Worm (Caenorhabditis elegans) whole organism, late embryonic: ENCODE results near the gene acs-14.

Source experiments
- C08G9.2 ChIP-seq: sonication (generic microtip); optimal IDR thresholded peaks from 2 replicates; lab custom pipeline; 2016; ENCODE audit warnings: mild to moderate bottlenecking, missing genetic modification characterization, moderate library complexity, missing compliant biosample characterization
- ahr-1 ChIP-seq: sonication (generic microtip); optimal IDR thresholded peaks from 2 replicates; lab custom pipeline; 2016; ENCODE audit warnings: missing genetic modification characterization, missing compliant biosample characterization
- ceh-18 ChIP-seq: sonication (generic microtip); optimal IDR thresholded peaks from 2 replicates; lab custom pipeline; 2016; ENCODE audit warnings: missing genetic modification characterization, missing compliant biosample characterization
- ceh-19 ChIP-seq: fragments of 200-800 bp; sonication (Bioruptor generic); optimal IDR thresholded peaks from 2 replicates; lab custom pipeline; 2018; ENCODE audit warnings: mild to moderate bottlenecking, missing genetic modification characterization, missing compliant biosample characterization
- ets-4 ChIP-seq: sonication (generic microtip); optimal IDR thresholded peaks from 2 replicates; lab custom pipeline; 2016; ENCODE audit warnings: missing genetic modification characterization, missing compliant biosample characterization
- fax-1 ChIP-seq: sonication (generic microtip); optimal IDR thresholded peaks from 2 replicates; lab custom pipeline; 2016; ENCODE audit warnings: missing genotype, missing genetic modification characterization, missing compliant biosample characterization
- hlh-15 ChIP-seq: sonication (generic microtip); optimal IDR thresholded peaks from 2 replicates; lab custom pipeline; 2016; ENCODE audit warnings: missing genetic modification characterization, missing compliant biosample characterization
- hlh-30 ChIP-seq: sonication (generic microtip); optimal IDR thresholded peaks from 2 replicates; lab custom pipeline; 2017; ENCODE audit warnings: antibody characterized with exemption, missing genetic modification characterization, missing compliant biosample characterization; ENCODE audit not compliant: insufficient read depth
- pat-9 ChIP-seq: fragments of 200-800 bp; sonication (Bioruptor generic); optimal IDR thresholded peaks from 2 replicates; lab custom pipeline; 2018; ENCODE audit warnings: mild to moderate bottlenecking, missing genetic modification characterization, moderate library complexity, missing compliant biosample characterization
- pax-1 ChIP-seq: fragments of 150-350 bp; optimal IDR thresholded peaks from 2 replicates; lab custom pipeline; 2014; ENCODE audit warnings: missing biosample characterization, missing genetic modification characterization
- pha-4 ChIP-seq: fragments of 150-350 bp; optimal IDR thresholded peaks from 2 replicates; lab custom pipeline; 2018; ENCODE audit warnings: missing biosample characterization, missing genetic modification reagents, missing genetic modification characterization
- rnt-1 ChIP-seq: sonication (generic microtip); optimal IDR thresholded peaks from 2 replicates; lab custom pipeline; 2016; ENCODE audit warnings: missing genetic modification characterization, missing compliant biosample characterization
- unc-55 ChIP-seq: sonication (generic microtip); optimal IDR thresholded peaks from 2 replicates; lab custom pipeline; 2017; ENCODE audit warnings: missing biosample characterization, missing genetic modification reagents, missing genetic modification characterization
- zip-5 ChIP-seq: sonication (generic microtip); optimal IDR thresholded peaks from 2 replicates; lab custom pipeline; 2016; ENCODE audit warnings: missing genetic modification characterization, missing compliant biosample characterization

- TF ChIP-seq unc-55 (GFP tag; lab: Kevin White, UChicago), result no peak
- TF ChIP-seq ceh-19 (GFP tag; lab: Kevin White, UChicago), result no peak
- no peak for TF ChIP-seq zip-5 (tag; lab: Kevin White, UChicago)
- TF ChIP-seq hlh-15 (tag; lab: Kevin White, UChicago), result no peak
- no peak for TF ChIP-seq ceh-18 (tag; lab: Kevin White, UChicago)
- no peak for TF ChIP-seq ets-4 (tag; lab: Kevin White, UChicago)
- TF ChIP-seq pha-4 (tag; lab: Kevin White, UChicago), result no peak
- TF ChIP-seq pax-1, result no peak
- TF ChIP-seq ahr-1 (tag; lab: Kevin White, UChicago), result no peak
- no peak for TF ChIP-seq C08G9.2 (tag; lab: Kevin White, UChicago)
- no peak for TF ChIP-seq pat-9 (tag; lab: Kevin White, UChicago)
- no peak for TF ChIP-seq rnt-1 (tag; lab: Kevin White, UChicago)
- TF ChIP-seq hlh-30 (tag; lab: Kevin White, UChicago), result no peak
- no peak for TF ChIP-seq fax-1
Measured at ce11 chrV:9471675-9472074, 36.3 kb upstream of the acs-14 start, which contains the start of gene flp-6.
